Worm (Caenorhabditis elegans) whole organism, L1 larva: ENCODE measurements around the gene rbx-1.

Experiments used
- Y116A8C.19 ChIP-seq: sonication (generic microtip); optimal IDR thresholded peaks from 2 replicates; lab custom pipeline; 2016; ENCODE audit warnings: missing compliant biosample characterization, missing genetic modification characterization, borderline replicate concordance
- aha-1 ChIP-seq: fragments of 150-350 bp; optimal IDR thresholded peaks from 2 replicates; lab custom pipeline; 2014; ENCODE audit warnings: missing biosample characterization, missing genetic modification characterization
- ceh-63 ChIP-seq: fragments of 200-800 bp; sonication (Bioruptor generic); optimal IDR thresholded peaks from 2 replicates; lab custom pipeline; 2018; ENCODE audit warnings: mild to moderate bottlenecking, missing genetic modification characterization, missing compliant biosample characterization
- ceh-88 ChIP-seq: fragments of 200-800 bp; sonication (Bioruptor generic); IDR thresholded peaks from 2 replicates; pipeline ENCODE4 v1.3.6; 2022; ENCODE audit warnings: missing genetic modification characterization, missing compliant biosample characterization
- ces-1 ChIP-seq: fragments of 150-350 bp; optimal IDR thresholded peaks from 2 replicates; lab custom pipeline; 2014; ENCODE audit warnings: missing biosample characterization, missing genetic modification reagents, missing genetic modification characterization
- efl-3 ChIP-seq: fragments of 200-800 bp; sonication (Bioruptor generic); optimal IDR thresholded peaks from 2 replicates; lab custom pipeline; 2018; ENCODE audit warnings: mild to moderate bottlenecking, missing genetic modification characterization, missing compliant biosample characterization
- elt-2 ChIP-seq: sonication (generic microtip); optimal IDR thresholded peaks from 2 replicates; lab custom pipeline; 2016; ENCODE audit warnings: missing genetic modification characterization, mild to moderate bottlenecking, inconsistent platforms, missing compliant biosample characterization, missing genetic modification reagents
- elt-3 ChIP-seq, 6 experiments: fragments of 150-350 bp in 1 of 6; sonication (generic microtip); optimal IDR thresholded peaks; 2 replicates each; lab custom pipeline; 2017 to 2018; ENCODE audit warnings: missing biosample characterization in 6 of 6, missing genetic modification characterization in 6 of 6, inconsistent platforms in 1 of 6
- fkh-8 ChIP-seq: sonication (generic microtip); optimal IDR thresholded peaks from 2 replicates; lab custom pipeline; 2016; ENCODE audit warnings: mild to moderate bottlenecking, missing genetic modification characterization, missing compliant biosample characterization
- hlh-4 ChIP-seq: sonication (generic microtip); optimal IDR thresholded peaks from 2 replicates; lab custom pipeline; 2016; ENCODE audit warnings: mild to moderate bottlenecking, missing genetic modification characterization, missing compliant biosample characterization
- jun-1 ChIP-seq: fragments of 150-350 bp; optimal IDR thresholded peaks from 2 replicates; lab custom pipeline; 2014; ENCODE audit warnings: missing biosample characterization, missing genetic modification reagents, missing genetic modification characterization
- lin-14 ChIP-seq: fragments of 200-800 bp; sonication (Bioruptor generic); optimal IDR thresholded peaks from 2 replicates; lab custom pipeline; 2018; ENCODE audit warnings: mild to moderate bottlenecking, missing genetic modification characterization, moderate library complexity, missing compliant biosample characterization
- lin-15B ChIP-seq: fragments of 150-350 bp; sonication (generic microtip); optimal IDR thresholded peaks from 3 replicates; lab custom pipeline; 2014; ENCODE audit warnings: missing biosample characterization, missing genetic modification characterization
- lin-35 ChIP-seq, 2 experiments: fragments of 150-350 bp; optimal IDR thresholded peaks; 2 replicates each; lab custom pipeline; 2014; ENCODE audit warnings: missing biosample characterization in 2 of 2, missing genetic modification characterization in 2 of 2, missing genetic modification reagents in 2 of 2
- lin-39 ChIP-seq: fragments of 150-350 bp; optimal IDR thresholded peaks from 2 replicates; lab custom pipeline; 2014; ENCODE audit warnings: missing biosample characterization, missing genetic modification reagents, missing genetic modification characterization
- lir-3 ChIP-seq: sonication (generic microtip); optimal IDR thresholded peaks from 2 replicates; lab custom pipeline; 2016; ENCODE audit warnings: mild to moderate bottlenecking, missing genetic modification characterization, moderate library complexity, missing compliant biosample characterization; ENCODE audit not compliant: poor library complexity
- mep-1 ChIP-seq: fragments of 150-350 bp; optimal IDR thresholded peaks from 2 replicates; lab custom pipeline; 2014; ENCODE audit warnings: missing biosample characterization, missing genetic modification characterization
- nhr-47 ChIP-seq: sonication (generic microtip); optimal IDR thresholded peaks from 2 replicates; lab custom pipeline; 2016; ENCODE audit warnings: mild to moderate bottlenecking, missing genetic modification characterization, moderate library complexity, missing compliant biosample characterization
- nhr-71 ChIP-seq: sonication (generic microtip); optimal IDR thresholded peaks from 2 replicates; lab custom pipeline; 2016; ENCODE audit warnings: mild to moderate bottlenecking, missing genetic modification characterization, moderate library complexity, missing compliant biosample characterization
- nhr-76 ChIP-seq: sonication (generic microtip); optimal IDR thresholded peaks from 2 replicates; lab custom pipeline; 2017; ENCODE audit warnings: missing biosample characterization, missing genetic modification characterization
- skn-1 ChIP-seq: fragments of 150-350 bp; optimal IDR thresholded peaks from 2 replicates; lab custom pipeline; 2014; ENCODE audit warnings: missing biosample characterization, missing genetic modification characterization
- snu-23 ChIP-seq: sonication (generic microtip); optimal IDR thresholded peaks from 2 replicates; lab custom pipeline; 2016; ENCODE audit warnings: missing genetic modification characterization, missing compliant biosample characterization
- sox-4 ChIP-seq: sonication (generic microtip); optimal IDR thresholded peaks from 2 replicates; lab custom pipeline; 2016; ENCODE audit warnings: missing genetic modification characterization, missing compliant biosample characterization
- sup-37 ChIP-seq: fragments of 200-800 bp; sonication (Bioruptor generic); optimal IDR thresholded peaks from 2 replicates; lab custom pipeline; 2018; ENCODE audit warnings: mild to moderate bottlenecking, missing genetic modification characterization, missing compliant biosample characterization
- tlp-1 ChIP-seq: fragments of 150-350 bp; optimal IDR thresholded peaks from 2 replicates; lab custom pipeline; 2014; ENCODE audit warnings: missing biosample characterization, missing genetic modification characterization
- unc-130 ChIP-seq: fragments of 150-350 bp; optimal IDR thresholded peaks from 2 replicates; lab custom pipeline; 2017; ENCODE audit warnings: missing biosample characterization, missing genetic modification characterization, inconsistent platforms
- vab-15 ChIP-seq: sonication (generic microtip); optimal IDR thresholded peaks from 2 replicates; lab custom pipeline; 2017; ENCODE audit warnings: missing genotype, mild to moderate bottlenecking, missing genetic modification characterization, missing compliant biosample characterization
- xbp-1 ChIP-seq: sonication (generic microtip); optimal IDR thresholded peaks from 2 replicates; lab custom pipeline; 2016; ENCODE audit warnings: missing genetic modification characterization, missing compliant biosample characterization

Gene rbx-1

ce11 chrV:9704399-9704798 is 14.1 kb upstream of the rbx-1 start (continued):
- TF ChIP-seq unc-130 (no peak), fkh-8 (tag; lab: Kevin White, UChicago) (peak; percentile 64), nhr-71 (tag; lab: Kevin White, UChicago) (peak; percentile 55), snu-23 (peak; percentile 61), mep-1 (tag; lab: Kevin White, UChicago) (peak; percentile 61), xbp-1 (tag; lab: Kevin White, UChicago) (peak; percentile 20), lin-14 (peak; percentile 90), lin-35 (GFP tag; optimal IDR thresholded peaks at IDR 0.05; lab: Kevin White, UChicago) (peak; percentile 35 to 54), skn-1 (tag; lab: Kevin White, UChicago) (peak; percentile 61)

- TF ChIP-seq ceh-88 (GFP tag; lab: Robert Waterston, UW) (no peak), ceh-63 (GFP tag; lab: Kevin White, UChicago) (no peak), lin-15B (tag; lab: Kevin White, UChicago) (no peak), snu-23 (no peak), sup-37 (GFP tag; lab: Kevin White, UChicago) (no peak)
Observed at ce11 chrV:9703549-9703948, 13.2 kb upstream of the rbx-1 start.

- no peak for TF ChIP-seq elt-3 (tag; optimal IDR thresholded peaks at IDR 0.05; lab: Kevin White, UChicago)
- TF ChIP-seq hlh-4 (tag; lab: Kevin White, UChicago) = peak; percentile 57
- TF ChIP-seq, all 84 proteins: peak for 1
Observed at ce11 chrV:9702755-9703154, 12.4 kb upstream of the rbx-1 start, which contains the start of gene xbx-6. xbx-6 (plus strand) TSS chrV:9703055.

- peak; percentile 29 for TF ChIP-seq tlp-1 (tag; lab: Kevin White, UChicago)
- peak; percentile 44 for TF ChIP-seq elt-2 (tag; lab: Kevin White, UChicago)
- no peak for TF ChIP-seq aha-1 (tag; lab: Kevin White, UChicago)
Observed at ce11 chrV:9701861-9702260, 11.5 kb upstream of the rbx-1 start.

- peak; percentile 9 for TF ChIP-seq elt-2 (tag; lab: Kevin White, UChicago)
- TF ChIP-seq Y116A8C.19 (tag; lab: Kevin White, UChicago) = no peak
Observed at ce11 chrV:9699216-9699615, 8.9 kb upstream of the rbx-1 start.

- TF ChIP-seq ceh-88 (GFP tag; lab: Robert Waterston, UW) (no peak), lir-3 (tag; lab: Kevin White, UChicago) (no peak), lin-39 (tag; lab: Kevin White, UChicago) (no peak), ceh-63 (GFP tag; lab: Kevin White, UChicago) (no peak), vab-15 (no peak), jun-1 (no peak), hlh-4 (tag; lab: Kevin White, UChicago) (no peak), nhr-47 (no peak)
- TF ChIP-seq, all 84 proteins: peak for 0
Observed at ce11 chrV:9696715-9697114, 6.4 kb upstream of the rbx-1 start, which contains the start of gene her-1. her-1 (plus strand) TSS chrV:9697015.

- TF ChIP-seq elt-3 (tag; optimal IDR thresholded peaks at IDR 0.05; lab: Kevin White, UChicago) = no peak
- TF ChIP-seq nhr-76 (tag; lab: Kevin White, UChicago) = no peak
- TF ChIP-seq ces-1 = no peak
- TF ChIP-seq efl-3 (GFP tag; lab: Kevin White, UChicago) = no peak
- no peak for TF ChIP-seq sox-4
Observed at ce11 chrV:9692649-9693112, 2.4 kb upstream of the rbx-1 start, which contains the start of gene ZK287.7. ZK287.7 (plus strand) TSS chrV:9693062.
